Worm (Caenorhabditis elegans): ENCODE results near the gene T13C5.2.

- TF ChIP-seq snpc-4 (tag; optimal IDR thresholded peaks at IDR 0.05) (no peak), skn-1 (tag; optimal IDR thresholded peaks at IDR 0.05) (no peak), pqm-1 (tag; optimal IDR thresholded peaks at IDR 0.05) (no peak), aly-2 (tag; optimal IDR thresholded peaks at IDR 0.05) (no peak), cey-2 (tag; optimal IDR thresholded peaks at IDR 0.05; ENCODE audit: borderline replicate concordance, insufficient read depth) (no peak), ZK337.2 (GFP tag; IDR thresholded peaks at IDR 0.05) (no peak), lim-7 (GFP tag; IDR thresholded peaks at IDR 0.05) (no peak), unc-62 (GFP tag; optimal IDR thresholded peaks at IDR 0.05 in 1 of 2) (peak in 1 of 2 experiments; percentile 3), unc-62 (tag; optimal IDR thresholded peaks at IDR 0.05) (no peak), daf-12 (tag; optimal IDR thresholded peaks at IDR 0.05) (no peak)
These were observed 5.8 kb upstream of the T13C5.2 start for ce11 chrX:6178989-6179388.

All from whole organism, L4 larva.